Worm (Caenorhabditis elegans) whole organism, L1 larva: Measurements from ENCODE around the gene gtf-2H1.

Experiments used
- F16B12.6 ChIP-seq: fragments of 150-350 bp; optimal IDR thresholded peaks from 2 replicates; lab custom pipeline; 2014; ENCODE audit warnings: missing biosample characterization, missing genetic modification characterization
- elt-2 ChIP-seq: sonication (generic microtip); optimal IDR thresholded peaks from 2 replicates; lab custom pipeline; 2016; ENCODE audit warnings: missing genetic modification characterization, mild to moderate bottlenecking, inconsistent platforms, missing compliant biosample characterization, missing genetic modification reagents
- nhr-84 ChIP-seq: sonication (generic microtip); optimal IDR thresholded peaks from 2 replicates; lab custom pipeline; 2017; ENCODE audit warnings: missing biosample characterization, missing genetic modification characterization

gtf-2H1 gene

ce11 chrIV:175698-176097 is 55.9 kb downstream of the gtf-2H1 start (continued):
- TF ChIP-seq elt-2 (tag; lab: Kevin White, UChicago) (no peak), nhr-84 (no peak), F16B12.6 (tag; lab: Kevin White, UChicago) (no peak)
